Worm (Caenorhabditis elegans) whole organism, dauer: ENCODE measurements around the gene F11C1.1.

Experiments
- unc-62 ChIP-seq: sonication (generic microtip); optimal IDR thresholded peaks from 2 replicates; lab custom pipeline; 2017; ENCODE audit warnings: missing biosample characterization, missing genetic modification reagents, missing genetic modification characterization

F11C1.1 gene

ce11 chrX:12951175-12951574, 39.2 kb downstream of the F11C1.1 start:
- TF ChIP-seq unc-62 (GFP tag; lab: Kevin White, UChicago), result no peak

- TF ChIP-seq unc-62 (GFP tag; lab: Kevin White, UChicago), result no peak
Measured at ce11 chrX:12946533-12946932, 43.8 kb downstream of the F11C1.1 start, which contains the start of gene C05E7.3. Gene C05E7.3, minus strand, starts transcription at chrX:12946633.

- no peak for TF ChIP-seq unc-62 (GFP tag; lab: Kevin White, UChicago)
Measured at ce11 chrX:12944661-12945060, 45.7 kb downstream of the F11C1.1 start.

- TF ChIP-seq unc-62 (GFP tag; lab: Kevin White, UChicago), result no peak
Measured at ce11 chrX:12943166-12943565, 47.2 kb downstream of the F11C1.1 start, which contains the start of gene gmap-2. Gene gmap-2, minus strand, starts transcription at chrX:12943266.

ce11 chrX:12942296-12942695, 48.1 kb downstream of the F11C1.1 start:
- TF ChIP-seq unc-62 (GFP tag; lab: Kevin White, UChicago), result no peak

ce11 chrX:12940811-12941210, 49.6 kb downstream of the F11C1.1 start, which contains the start of gene gmap-3:
Gene gmap-3, minus strand, starts transcription at chrX:12940958.
- no peak for TF ChIP-seq unc-62 (GFP tag; lab: Kevin White, UChicago)

DNA sequence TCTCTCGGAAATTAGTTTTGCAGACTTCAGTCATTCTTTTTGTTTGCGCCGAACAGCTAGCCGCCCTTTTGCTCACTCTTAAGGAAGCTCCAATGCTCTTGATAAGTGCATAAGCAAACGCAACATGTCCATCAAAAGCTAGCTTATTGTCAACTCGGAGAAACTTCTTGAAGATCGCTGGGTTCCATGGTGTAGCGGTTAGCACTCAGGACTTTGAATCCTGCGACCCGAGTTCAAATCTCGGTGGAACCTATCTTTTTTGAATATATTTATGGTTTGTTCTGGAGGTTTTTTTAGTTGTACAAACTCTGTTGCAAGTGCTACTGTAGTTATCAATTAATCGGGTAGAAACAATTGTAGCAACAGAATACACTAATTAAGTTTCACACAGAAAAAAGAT, 52.9 kb downstream of the F11C1.1 start:
- no peak for TF ChIP-seq unc-62 (GFP tag; lab: Kevin White, UChicago)
